Fruit fly (Drosophila melanogaster) Kc167 (cell line): Measurements from ENCODE around the gene Bhmt.

Source experiments
- Myc ChIP-seq: fragments of >200 bp; optimal IDR thresholded peaks from 2 replicates; lab custom pipeline; 2017; ENCODE audit warnings: missing external identifiers
- Sin3A ChIP-seq: fragments of >200 bp; optimal IDR thresholded peaks from 2 replicates; lab custom pipeline; 2018; ENCODE audit warnings: missing external identifiers
- h ChIP-seq: fragments of >200 bp; optimal IDR thresholded peaks from 3 replicates; lab custom pipeline; 2018; ENCODE audit warnings: missing external identifiers
- insv ChIP-seq: fragments of >200 bp; optimal IDR thresholded peaks from 3 replicates; lab custom pipeline; 2018; ENCODE audit warnings: missing external identifiers
- ttk ChIP-seq: sonication (Bioruptor generic); optimal IDR thresholded peaks from 2 replicates; lab custom pipeline; 2017; ENCODE audit warnings: missing external identifiers

DNA sequence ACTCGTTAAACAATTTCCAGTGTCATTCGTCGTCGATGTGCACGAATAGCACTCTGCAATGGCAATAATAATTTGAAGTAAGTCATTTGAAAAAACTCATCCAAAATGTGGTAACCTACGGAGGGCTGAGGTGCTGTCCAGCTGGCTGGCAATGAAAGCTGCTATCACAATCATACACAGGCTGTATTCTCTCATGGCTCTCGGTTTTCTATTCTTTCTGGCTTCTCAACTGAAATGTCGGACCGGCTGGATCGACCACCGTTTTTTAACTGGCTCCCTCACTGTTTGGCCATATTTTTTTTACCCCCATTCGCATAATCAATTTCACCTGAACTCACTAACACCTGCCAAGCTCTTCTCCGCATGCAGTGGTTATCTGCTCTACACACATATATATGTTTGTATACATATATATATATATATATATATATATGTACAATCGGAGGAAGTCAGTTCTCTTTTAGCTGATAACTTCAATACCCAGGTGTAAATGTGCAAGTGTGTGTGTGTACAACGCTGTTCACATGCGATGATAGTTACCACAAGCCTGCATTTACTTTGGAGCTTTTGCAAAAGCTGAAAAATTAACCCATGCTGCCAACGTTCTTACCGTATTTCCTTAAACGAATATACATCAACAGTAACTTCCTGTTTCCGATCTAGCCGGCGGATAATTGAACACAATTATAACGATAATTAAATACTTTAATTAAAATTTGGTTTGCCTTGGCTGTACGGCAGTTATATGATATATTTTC, 38.7 kb upstream of the Bhmt start, which contains the start of gene CG10650:
- TF ChIP-seq insv (no peak), Sin3A (lab: Kevin White, UChicago) (no peak), Myc (no peak), h (no peak), ttk (no peak)
